Worm (Caenorhabditis elegans): ENCODE measurements around the gene Y102A5C.4.

The Y102A5C.4 gene

ce11 chrV:16921952-16922351 is at the start of gene Y102A5C.4:
Y102A5C.4 (plus strand) TSS chrV:16922252.
- no peak for TF ChIP-seq T23F11.4 (GFP tag; optimal IDR thresholded peaks at IDR 0.05)

ce11 chrV:16873642-16874041 is 48.4 kb upstream of the Y102A5C.4 start, which contains the start of gene srw-23:
srw-23 (plus strand) TSS chrV:16873942.
- TF ChIP-seq ceh-34 (tag; optimal IDR thresholded peaks at IDR 0.05) (no peak), pag-3 (tag; optimal IDR thresholded peaks at IDR 0.05; ENCODE audit: borderline replicate concordance) (no peak), ceh-30 (tag; optimal IDR thresholded peaks at IDR 0.05) (no peak), che-1 (tag; optimal IDR thresholded peaks at IDR 0.05) (no peak), ceh-48 (tag; optimal IDR thresholded peaks at IDR 0.05) (no peak), ets-4 (tag; optimal IDR thresholded peaks at IDR 0.05) (no peak), K09A11.1 (tag; optimal IDR thresholded peaks at IDR 0.05; ENCODE audit: insufficient read depth) (no peak), Y22D7AL.16 (tag; optimal IDR thresholded peaks at IDR 0.05) (no peak), nhr-11 (tag; optimal IDR thresholded peaks at IDR 0.05) (no peak)

- TF ChIP-seq ceh-31 (tag; optimal IDR thresholded peaks at IDR 0.05) (no peak), fax-1 (tag; optimal IDR thresholded peaks at IDR 0.05) (no peak), pax-1 (tag; optimal IDR thresholded peaks at IDR 0.05) (no peak), odd-2 (tag; optimal IDR thresholded peaks at IDR 0.05) (no peak), unc-3 (GFP tag; conservative IDR thresholded peaks at IDR 0.05) (no peak), unc-3 (tag; optimal IDR thresholded peaks at IDR 0.05) (no peak), syd-9 (tag; optimal IDR thresholded peaks at IDR 0.05) (no peak), unc-42 (tag; optimal IDR thresholded peaks at IDR 0.05) (no peak), mec-3 (tag; optimal IDR thresholded peaks at IDR 0.05; ENCODE audit: borderline replicate concordance) (no peak), rnt-1 (tag; optimal IDR thresholded peaks at IDR 0.05) (no peak), fkh-6 (tag; optimal IDR thresholded peaks at IDR 0.05) (no peak), ets-4 (tag; optimal IDR thresholded peaks at IDR 0.05) (no peak), ceh-18 (tag; optimal IDR thresholded peaks at IDR 0.05) (no peak), pag-3 (tag; optimal IDR thresholded peaks at IDR 0.05; ENCODE audit: borderline replicate concordance) (no peak), C38D4.7 (GFP tag; optimal IDR thresholded peaks at IDR 0.05) (no peak), tbx-7 (tag; optimal IDR thresholded peaks at IDR 0.05) (no peak), K02D7.2 (tag; optimal IDR thresholded peaks at IDR 0.05) (no peak), ceh-24 (tag; optimal IDR thresholded peaks at IDR 0.05) (no peak)
Measured at ce11 chrV:16874966-16875365, 47.1 kb upstream of the Y102A5C.4 start, which contains the start of gene F49A5.10. F49A5.10 (plus strand) TSS chrV:16875266.

- TF ChIP-seq ceh-30 (tag; optimal IDR thresholded peaks at IDR 0.05) (no peak), K09A11.1 (tag; optimal IDR thresholded peaks at IDR 0.05; ENCODE audit: insufficient read depth) (no peak), ref-2 (tag; optimal IDR thresholded peaks at IDR 0.05) (no peak), sdc-2 (tag; optimal IDR thresholded peaks at IDR 0.05) (no peak), fkh-6 (tag; optimal IDR thresholded peaks at IDR 0.05) (no peak), unc-42 (tag; optimal IDR thresholded peaks at IDR 0.05) (no peak), pros-1 (tag; optimal IDR thresholded peaks at IDR 0.05) (no peak), che-1 (tag; optimal IDR thresholded peaks at IDR 0.05) (no peak), T23F11.4 (GFP tag; optimal IDR thresholded peaks at IDR 0.05) (no peak), nhr-11 (tag; optimal IDR thresholded peaks at IDR 0.05) (no peak)
Measured at ce11 chrV:16879532-16879931, 42.5 kb upstream of the Y102A5C.4 start.

ce11 chrV:16880054-16880453 is 42.0 kb upstream of the Y102A5C.4 start, which contains the start of gene F09C6.3:
F09C6.3 (minus strand) TSS chrV:16880154.
- TF ChIP-seq ama-1 (optimal IDR thresholded peaks at IDR 0.05) (no peak), pha-4 (tag; optimal IDR thresholded peaks at IDR 0.05) (no peak), sox-4 (tag; optimal IDR thresholded peaks at IDR 0.05) (no peak), K09A11.1 (tag; optimal IDR thresholded peaks at IDR 0.05; ENCODE audit: insufficient read depth) (no peak), ceh-9 (tag; optimal IDR thresholded peaks at IDR 0.05) (no peak), ceh-34 (tag; optimal IDR thresholded peaks at IDR 0.05) (no peak), pag-3 (tag; optimal IDR thresholded peaks at IDR 0.05; ENCODE audit: borderline replicate concordance) (no peak), ref-2 (tag; optimal IDR thresholded peaks at IDR 0.05) (no peak), rnt-1 (tag; optimal IDR thresholded peaks at IDR 0.05) (no peak), hlh-13 (GFP tag; optimal IDR thresholded peaks at IDR 0.05) (no peak), unc-86 (tag; optimal IDR thresholded peaks at IDR 0.05) (no peak), nfya-1 (tag; optimal IDR thresholded peaks at IDR 0.05) (no peak), ceh-2 (tag; optimal IDR thresholded peaks at IDR 0.05) (no peak), ceh-31 (tag; optimal IDR thresholded peaks at IDR 0.05) (no peak)

All from whole organism, late embryonic.